Fruit fly (Drosophila melanogaster) whole organism, embryonic: ENCODE data around the gene Cdk7.
A peak's percentile ranks its signal among the peaks of the same experiment; 100 is the strongest.

Experiments
- CG1024 ChIP-seq: fragments of 200-800 bp; sonication (Bioruptor generic); IDR thresholded peaks from 2 replicates; pipeline ENCODE4 v1.3.6; 2022; ENCODE audit warnings: missing biosample characterization, missing genetic modification characterization
- CG10274 ChIP-seq: fragments of 200-800 bp; sonication (Bioruptor generic); optimal IDR thresholded peaks from 3 replicates; lab custom pipeline; 2017; ENCODE audit warnings: missing biosample characterization, mild to moderate bottlenecking, missing genetic modification characterization
- CG10959 ChIP-seq: fragments of 200-800 bp; sonication (Bioruptor generic); IDR thresholded peaks from 2 replicates; pipeline ENCODE4 v1.3.6; 2022; ENCODE audit warnings: missing biosample characterization, missing genetic modification characterization
- CG11560 ChIP-seq: fragments of 200-800 bp; sonication (Bioruptor generic); IDR thresholded peaks from 3 replicates; pipeline ENCODE4 v1.3.6; 2022; ENCODE audit warnings: missing biosample characterization, missing genetic modification characterization
- CG11695 ChIP-seq: fragments of 200-800 bp; sonication (Bioruptor generic); IDR thresholded peaks from 3 replicates; pipeline ENCODE4 v1.3.6; 2022; ENCODE audit warnings: missing biosample characterization, missing genetic modification characterization
- CG12071 ChIP-seq: fragments of 200-800 bp; sonication (Bioruptor generic); optimal IDR thresholded peaks from 3 replicates; lab custom pipeline; 2018; ENCODE audit warnings: missing biosample characterization, mild to moderate bottlenecking, missing genetic modification characterization
- CG12104 ChIP-seq: fragments of 200-800 bp; sonication (Bioruptor generic); optimal IDR thresholded peaks from 3 replicates; lab custom pipeline; 2016; ENCODE audit warnings: missing biosample characterization, missing genetic modification characterization
- CG12391 ChIP-seq: fragments of 200-800 bp; sonication (Bioruptor generic); optimal IDR thresholded peaks from 3 replicates; lab custom pipeline; 2018; ENCODE audit warnings: missing biosample characterization, mild to moderate bottlenecking, missing genetic modification characterization, moderate library complexity
- CG12769 ChIP-seq: fragments of 200-800 bp; sonication (Bioruptor generic); optimal IDR thresholded peaks from 2 replicates; lab custom pipeline; 2019; ENCODE audit warnings: missing biosample characterization, mild to moderate bottlenecking, missing genetic modification characterization, moderate library complexity
- CG13424 ChIP-seq: fragments of 200-800 bp; sonication (Bioruptor generic); optimal IDR thresholded peaks from 2 replicates; lab custom pipeline; 2019; ENCODE audit warnings: missing biosample characterization, mild to moderate bottlenecking, missing genetic modification characterization, moderate library complexity
- CG16813 ChIP-seq: fragments of 200-800 bp; sonication (Bioruptor generic); IDR thresholded peaks from 3 replicates; pipeline ENCODE4 v1.3.6; 2022; ENCODE audit warnings: missing biosample characterization, missing genetic modification characterization; ENCODE audit not compliant: partially characterized antibody
- CG17385 ChIP-seq: fragments of 200-800 bp; sonication (Bioruptor generic); optimal IDR thresholded peaks from 3 replicates; lab custom pipeline; 2018; ENCODE audit warnings: missing biosample characterization, mild to moderate bottlenecking, missing genetic modification characterization
- CG18011 ChIP-seq: fragments of 200-800 bp; sonication (Bioruptor generic); optimal IDR thresholded peaks from 2 replicates; lab custom pipeline; 2017; ENCODE audit warnings: missing biosample characterization, missing genetic modification characterization, mild to moderate bottlenecking, moderate library complexity, missing genotype
- CG18262 ChIP-seq: fragments of 200-800 bp; optimal IDR thresholded peaks from 3 replicates; lab custom pipeline; 2019; ENCODE audit warnings: missing biosample characterization, mild to moderate bottlenecking, missing genetic modification characterization, moderate library complexity
- CG18476 ChIP-seq: fragments of 200-800 bp; sonication (Bioruptor generic); optimal IDR thresholded peaks from 2 replicates; lab custom pipeline; 2016; ENCODE audit warnings: missing biosample characterization, mild to moderate bottlenecking, missing genetic modification characterization
- CG32767 ChIP-seq: fragments of 200-800 bp; sonication (Bioruptor generic); IDR thresholded peaks from 2 replicates; pipeline ENCODE4 v1.3.6; 2022; ENCODE audit warnings: missing biosample characterization, missing genetic modification characterization
- CG6854 ChIP-seq: fragments of 200-800 bp; sonication (Bioruptor generic); optimal IDR thresholded peaks from 3 replicates; lab custom pipeline; 2017; ENCODE audit warnings: missing biosample characterization, mild to moderate bottlenecking, missing genetic modification characterization
- CG8924 ChIP-seq: fragments of 200-800 bp; optimal IDR thresholded peaks from 3 replicates; lab custom pipeline; 2019; ENCODE audit warnings: missing biosample characterization, mild to moderate bottlenecking, missing genetic modification characterization, moderate library complexity
- D ChIP-seq, 2 experiments: fragments of 200-800 bp in 1 of 2; fragments of >200 bp in 1 of 2; sonication (Bioruptor generic) in 1 of 2; optimal IDR thresholded peaks; 2 replicates in 1 of 2; 3 replicates in 1 of 2; lab custom pipeline; 2017; ENCODE audit warnings: mild to moderate bottlenecking in 1 of 2, missing biosample characterization in 1 of 2, missing genetic modification characterization in 1 of 2, missing genetic modification reagents in 1 of 2
- D19B ChIP-seq: fragments of 200-800 bp; sonication (Bioruptor generic); optimal IDR thresholded peaks from 2 replicates; lab custom pipeline; 2017; ENCODE audit warnings: missing biosample characterization, mild to moderate bottlenecking, missing genetic modification characterization
- Deaf1 ChIP-seq: fragments of 200-800 bp; optimal IDR thresholded peaks from 3 replicates; lab custom pipeline; 2019; ENCODE audit warnings: missing biosample characterization, mild to moderate bottlenecking, missing genetic modification characterization, moderate library complexity
- E2f1 ChIP-seq: fragments of 200-800 bp; sonication (Bioruptor generic); IDR thresholded peaks from 2 replicates; pipeline ENCODE4 v1.3.6; 2022; ENCODE audit warnings: missing biosample characterization, missing genetic modification characterization
- GATAe ChIP-seq: fragments of 200-800 bp; sonication (Bioruptor generic); conservative IDR thresholded peaks from 2 replicates; pipeline ENCODE4 v1.3.6; 2022; ENCODE audit warnings: missing biosample characterization, missing genetic modification characterization
- HLH3B ChIP-seq: fragments of 200-800 bp; sonication (Bioruptor generic); IDR thresholded peaks from 2 replicates; pipeline ENCODE4 v1.3.6; 2022; ENCODE audit warnings: missing biosample characterization, missing genetic modification characterization
- Hmr ChIP-seq: fragments of 200-800 bp; sonication (Bioruptor generic); optimal IDR thresholded peaks from 3 replicates; lab custom pipeline; 2017; ENCODE audit warnings: mild to moderate bottlenecking, missing biosample characterization, missing genetic modification reagents, missing genetic modification characterization
- Hr51 ChIP-seq, 2 experiments: fragments of 200-800 bp; sonication (Bioruptor generic); optimal IDR thresholded peaks; 2 replicates in 1 of 2; 3 replicates in 1 of 2; lab custom pipeline; 2016 to 2018; ENCODE audit warnings: missing biosample characterization in 2 of 2, missing genetic modification characterization in 2 of 2, mild to moderate bottlenecking in 1 of 2, moderate library complexity in 1 of 2
- Hr78 ChIP-seq, 2 experiments: fragments of 200-800 bp in 1 of 2; fragments of >200 bp in 1 of 2; sonication (Bioruptor generic) in 1 of 2; optimal IDR thresholded peaks; 2 replicates each; lab custom pipeline; 2017 to 2019; ENCODE audit warnings: missing biosample characterization in 2 of 2, missing genetic modification characterization in 2 of 2, mild to moderate bottlenecking in 1 of 2, moderate library complexity in 1 of 2
- Jarid2 ChIP-seq: fragments of 200-800 bp; sonication (Bioruptor generic); optimal IDR thresholded peaks from 3 replicates; lab custom pipeline; 2017; ENCODE audit warnings: mild to moderate bottlenecking, missing biosample characterization, missing genetic modification reagents, missing genetic modification characterization
- Med ChIP-seq: fragments of 200-800 bp; sonication (Bioruptor generic); peaks from one replicate; lab custom pipeline; 2016; ENCODE audit warnings: missing biosample characterization, missing genetic modification characterization, mild to moderate bottlenecking, inconsistent platforms, moderate library complexity
- Optix ChIP-seq: fragments of 200-800 bp; sonication (Bioruptor generic); IDR thresholded peaks from 3 replicates; pipeline ENCODE4 v1.3.6; 2022; ENCODE audit warnings: missing biosample characterization, missing genetic modification characterization
- Ptx1 ChIP-seq: fragments of 200-800 bp; sonication (Bioruptor generic); IDR thresholded peaks from 2 replicates; pipeline ENCODE4 v1.3.6; 2022; ENCODE audit warnings: missing biosample characterization, missing genetic modification characterization
- Rfx ChIP-seq: fragments of 200-800 bp; sonication (Bioruptor generic); IDR thresholded peaks from 2 replicates; pipeline ENCODE4 v1.3.6; 2022; ENCODE audit warnings: missing biosample characterization, missing genetic modification characterization
- Sin3A ChIP-seq: fragments of >200 bp; optimal IDR thresholded peaks from 2 replicates; lab custom pipeline; 2018
- TFAM ChIP-seq: fragments of 200-800 bp; sonication (Bioruptor generic); optimal IDR thresholded peaks from 2 replicates; lab custom pipeline; 2017; ENCODE audit warnings: missing biosample characterization, missing genetic modification characterization, inconsistent platforms
- Xbp1 ChIP-seq: fragments of 200-800 bp; sonication (Bioruptor generic); optimal IDR thresholded peaks from 3 replicates; lab custom pipeline; 2016; ENCODE audit warnings: missing biosample characterization, mild to moderate bottlenecking, missing genetic modification characterization
- ato ChIP-seq: fragments of 200-800 bp; sonication (Bioruptor generic); IDR thresholded peaks from 2 replicates; pipeline ENCODE4 v1.3.6; 2022; ENCODE audit warnings: missing biosample characterization, missing genetic modification characterization; ENCODE audit not compliant: partially characterized antibody
- cg ChIP-seq: fragments of 200-800 bp; sonication (Bioruptor generic); optimal IDR thresholded peaks from 3 replicates; lab custom pipeline; 2019; ENCODE audit warnings: missing biosample characterization, mild to moderate bottlenecking, missing genetic modification characterization, moderate library complexity
- chn ChIP-seq: fragments of 200-800 bp; sonication (Bioruptor generic); optimal IDR thresholded peaks from 2 replicates; lab custom pipeline; 2016; ENCODE audit warnings: missing biosample characterization, missing genetic modification characterization
- ci ChIP-seq: fragments of 200-800 bp; sonication (Bioruptor generic); IDR thresholded peaks from 3 replicates; pipeline ENCODE4 v1.3.6; 2022; ENCODE audit warnings: missing biosample characterization, missing genetic modification characterization
- fd102C ChIP-seq: fragments of 200-800 bp; sonication (Bioruptor generic); optimal IDR thresholded peaks from 2 replicates; lab custom pipeline; 2018; ENCODE audit warnings: missing biosample characterization, mild to moderate bottlenecking, missing genetic modification characterization, moderate library complexity
- grau ChIP-seq: fragments of 200-800 bp; optimal IDR thresholded peaks from 3 replicates; lab custom pipeline; 2019; ENCODE audit warnings: missing biosample characterization, mild to moderate bottlenecking, missing genetic modification characterization, moderate library complexity
- hkb ChIP-seq, 2 experiments: fragments of 200-800 bp in 1 of 2; fragments of >200 bp in 1 of 2; sonication (Bioruptor generic) in 1 of 2; IDR thresholded peaks in 1 of 2; optimal IDR thresholded peaks in 1 of 2; 2 replicates each; pipeline versions ENCODE4 v1.3.6 to Lab custom; 2017 to 2022; ENCODE audit warnings: missing biosample characterization in 1 of 2, missing genetic modification characterization in 1 of 2
- onecut ChIP-seq: fragments of 200-800 bp; sonication (Bioruptor generic); IDR thresholded peaks from 2 replicates; pipeline ENCODE4 v1.3.6; 2022; ENCODE audit warnings: missing biosample characterization, missing genetic modification characterization
- row ChIP-seq: fragments of 200-800 bp; sonication (Bioruptor generic); IDR thresholded peaks from 3 replicates; pipeline ENCODE4 v1.3.6; 2022; ENCODE audit warnings: missing biosample characterization, missing genetic modification characterization
- sens ChIP-seq: fragments of 200-800 bp; sonication (Bioruptor generic); peaks from one replicate; lab custom pipeline; 2016; ENCODE audit warnings: missing biosample characterization, missing genetic modification characterization
- sisA ChIP-seq: fragments of 200-800 bp; sonication (Bioruptor generic); IDR thresholded peaks from 2 replicates; pipeline ENCODE4 v1.3.6; 2022; ENCODE audit warnings: missing biosample characterization, missing genetic modification characterization
- stc ChIP-seq: fragments of 200-800 bp; sonication (Bioruptor generic); IDR thresholded peaks from 2 replicates; pipeline ENCODE4 v1.3.6; 2022; ENCODE audit warnings: missing biosample characterization, missing genetic modification characterization
- tgo ChIP-seq: fragments of 200-800 bp; sonication (Bioruptor generic); IDR thresholded peaks from 3 replicates; pipeline ENCODE4 v1.3.6; 2022; ENCODE audit warnings: missing biosample characterization, missing genetic modification characterization
- unpg ChIP-seq: fragments of 200-800 bp; sonication (Bioruptor generic); optimal IDR thresholded peaks from 3 replicates; lab custom pipeline; 2018; ENCODE audit warnings: missing biosample characterization, mild to moderate bottlenecking, missing genetic modification characterization, moderate library complexity

The Cdk7 gene

DNA sequence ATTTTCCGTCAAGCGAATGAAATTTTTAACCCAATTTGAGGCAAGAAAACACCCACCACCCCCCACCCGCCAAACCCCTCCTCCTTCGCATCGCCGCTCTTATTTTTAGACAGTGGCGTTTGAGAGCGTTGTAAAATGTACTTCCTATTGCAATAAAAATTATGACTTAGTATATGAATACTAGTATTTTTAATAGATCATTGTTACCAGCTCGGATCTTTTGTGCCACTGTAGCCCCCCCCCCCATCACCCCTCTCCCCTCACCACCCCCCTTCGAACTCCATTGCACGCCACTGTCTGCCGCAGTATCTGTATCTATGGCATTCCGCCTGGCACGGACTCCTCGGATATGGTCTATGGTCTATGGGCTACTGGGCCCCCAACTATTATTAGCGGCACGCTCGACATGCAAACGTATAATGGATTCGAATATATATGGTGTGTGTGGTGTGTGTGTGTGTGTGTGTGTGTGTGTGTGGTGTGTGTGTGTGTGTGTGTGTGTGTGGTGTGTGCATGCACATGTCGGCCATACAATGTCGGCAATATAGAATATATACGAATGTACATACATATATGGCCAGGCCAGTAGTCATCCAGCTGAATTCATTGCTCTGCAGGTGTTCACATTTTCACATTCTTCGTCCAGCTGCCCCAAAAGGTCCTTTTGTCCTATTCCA is 41.3 kb upstream of the Cdk7 start (continued):
- peak; percentile 63 for TF ChIP-seq sisA (GFP tag; lab: Robert Waterston, UW)
- TF ChIP-seq CG10274 (GFP tag; lab: Kevin White, UChicago) = no peak
- TF ChIP-seq CG12769 (tag; lab: Kevin White, UChicago) = peak; percentile 51
- TF ChIP-seq Hr78 (GFP tag; optimal IDR thresholded peaks at IDR 0.05; lab: Kevin White, UChicago) = no peak
- no peak for TF ChIP-seq TFAM
- TF ChIP-seq unpg = peak; percentile 28
- peak; percentile 21 for TF ChIP-seq CG12391
- TF ChIP-seq Xbp1 (GFP tag; lab: Kevin White, UChicago) = no peak
- TF ChIP-seq grau (tag; lab: Kevin White, UChicago) = peak; percentile 15
- TF ChIP-seq CG10959 (GFP tag; lab: Robert Waterston, UW) = no peak
- TF ChIP-seq D (optimal IDR thresholded peaks at IDR 0.05; lab: Kevin White, UChicago) = no peak
- peak; percentile 15 for TF ChIP-seq D (GFP tag; optimal IDR thresholded peaks at IDR 0.05; lab: Kevin White, UChicago)
- no peak for TF ChIP-seq CG6854
- 0 out of 3 replicates have a peak, but pooled peaks have one; percentile 17 for TF ChIP-seq Optix (GFP tag; lab: Robert Waterston, UW)
- no peak for TF ChIP-seq stc
- TF ChIP-seq HLH3B (GFP tag; lab: Robert Waterston, UW) = peak; percentile 48; the same call in 1 of the 2 replicates
- 0 out of 3 replicates have a peak, but pooled peaks have one; percentile 18 for TF ChIP-seq tgo
- peak in 1 of 2 experiments; percentile 23 for TF ChIP-seq Hr51 (GFP tag; optimal IDR thresholded peaks at IDR 0.05; lab: Kevin White, UChicago)
- peak; percentile 18 for TF ChIP-seq CG13424 (tag; lab: Kevin White, UChicago)
- TF ChIP-seq CG32767 (GFP tag; lab: Robert Waterston, UW) = 0 out of 2 replicates have a peak, but pooled peaks have one; percentile 24
- no peak for TF ChIP-seq chn (GFP tag; lab: Kevin White, UChicago)
- no peak for TF ChIP-seq CG18476
- TF ChIP-seq E2f1 (GFP tag; lab: Robert Waterston, UW) = no peak
- no peak for TF ChIP-seq CG18011 (GFP tag; lab: Kevin White, UChicago)
- TF ChIP-seq CG8924 (tag; lab: Kevin White, UChicago) = peak; percentile 4
- no peak for TF ChIP-seq Jarid2
- TF ChIP-seq D19B (GFP tag; lab: Kevin White, UChicago) = no peak
- no peak for TF ChIP-seq CG1024 (GFP tag; lab: Robert Waterston, UW)

DNA sequence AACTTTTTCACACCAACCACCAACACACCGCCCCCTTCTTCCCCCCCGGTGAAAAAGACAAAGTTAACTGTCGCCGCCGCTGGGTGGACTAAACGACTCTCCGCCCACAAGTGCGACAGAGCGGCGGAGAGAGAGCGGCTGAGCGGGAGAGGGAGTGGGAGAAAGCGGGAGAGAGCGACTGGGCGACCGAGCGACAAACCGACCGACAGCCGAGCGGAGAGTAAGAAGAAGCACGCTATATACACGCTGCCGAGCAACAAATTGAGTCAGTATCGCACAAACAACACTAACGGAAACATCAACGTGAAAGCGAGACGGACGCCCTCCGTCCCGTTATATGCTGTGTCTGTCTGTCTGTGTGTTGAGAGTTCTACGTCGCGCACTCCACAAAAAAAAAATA is 31.2 kb upstream of the Cdk7 start, which contains the start of gene SK:
Gene SK (plus strand): TSS at position 267 of the 400 bp plus-strand sequence.
- TF ChIP-seq ato (GFP tag; lab: Robert Waterston, UW) (peak; percentile 12; the same call in 1 of the 2 replicates), onecut (GFP tag; lab: Robert Waterston, UW) (peak; percentile 30), Deaf1 (tag; lab: Kevin White, UChicago) (peak; percentile 97), cg (GFP tag; lab: Kevin White, UChicago) (peak; percentile 27), CG12104 (no peak), CG12071 (peak; percentile 4), Hmr (GFP tag; lab: Kevin White, UChicago) (peak; percentile 2), Sin3A (lab: Kevin White, UChicago) (no peak), CG18262 (tag; lab: Kevin White, UChicago) (no peak), Rfx (no peak), Med (GFP tag; lab: Kevin White, UChicago) (peak; percentile 67), row (GFP tag; lab: Robert Waterston, UW) (no peak; the same call in 2 of the 3 replicates), hkb (optimal IDR thresholded peaks at IDR 0.05; lab: Kevin White, UChicago) (no peak), hkb (GFP tag; IDR thresholded peaks at IDR 0.05; lab: Robert Waterston, UW) (0 out of 2 replicates have a peak, but pooled peaks have one; percentile 18), CG16813 (no peak), ci (peak; percentile 72; the same call in 2 of the 3 replicates), sens (GFP tag; lab: Kevin White, UChicago) (peak; percentile 39), GATAe (no peak), Ptx1 (no peak), fd102C (no peak), CG11560 (tag; lab: Robert Waterston, UW) (no peak), CG17385 (GFP tag; lab: Kevin White, UChicago) (peak; percentile 84), CG11695 (GFP tag; lab: Robert Waterston, UW) (no peak), Jarid2 (peak; percentile 75)
